Worm (Caenorhabditis elegans) whole organism, young adult: ENCODE data around the gene K08D9.4.

Source experiments
- Y79H2A.3 ChIP-seq: fragments of 200-800 bp; sonication (Bioruptor generic); conservative IDR thresholded peaks from 2 replicates; pipeline ENCODE4 v1.3.6; 2022; ENCODE audit warnings: missing genetic modification reagents, missing genetic modification characterization, missing compliant biosample characterization
- die-1 ChIP-seq: sonication (generic microtip); optimal IDR thresholded peaks from 2 replicates; lab custom pipeline; 2016; ENCODE audit warnings: missing genotype, mild to moderate bottlenecking, missing genetic modification characterization, missing compliant biosample characterization
- hlh-12 ChIP-seq: sonication (generic microtip); optimal IDR thresholded peaks from 2 replicates; lab custom pipeline; 2016; ENCODE audit warnings: missing genetic modification characterization, missing compliant biosample characterization
- nhr-179 ChIP-seq: sonication (generic microtip); optimal IDR thresholded peaks from 2 replicates; lab custom pipeline; 2016; ENCODE audit warnings: mild to moderate bottlenecking, missing genetic modification characterization, missing compliant biosample characterization
- nhr-80 ChIP-seq: sonication (generic microtip); optimal IDR thresholded peaks from 2 replicates; lab custom pipeline; 2016; ENCODE audit warnings: missing genetic modification characterization, missing compliant biosample characterization
- rec-8 ChIP-seq, 2 experiments: sonication (generic microtip); optimal IDR thresholded peaks; 2 replicates each; lab custom pipeline; 2016; ENCODE audit warnings: mild to moderate bottlenecking in 2 of 2, missing genetic modification characterization in 2 of 2, missing genetic modification reagents in 2 of 2, missing genotype in 2 of 2, missing biosample characterization in 1 of 2, missing compliant biosample characterization in 1 of 2, moderate library complexity in 1 of 2
- sea-2 ChIP-seq: fragments of 200-800 bp; sonication (Bioruptor generic); IDR thresholded peaks from 2 replicates; pipeline ENCODE4 v1.3.6; 2022; ENCODE audit warnings: missing genetic modification characterization, missing compliant biosample characterization
- snpc-4 ChIP-seq, 5 experiments: fragments of 150-350 bp in 1 of 5; sonication (generic microtip) in 4 of 5; optimal IDR thresholded peaks; 2 replicates each; lab custom pipeline; 2014 to 2018; ENCODE audit warnings: missing genetic modification characterization in 5 of 5, missing biosample characterization in 3 of 5, antibody characterized with exemption in 2 of 5, mild to moderate bottlenecking in 2 of 5, missing compliant biosample characterization in 2 of 5, missing genotype in 2 of 5, moderate library complexity in 2 of 5, missing genetic modification reagents in 1 of 5
- unc-130 ChIP-seq: sonication (generic microtip); optimal IDR thresholded peaks from 2 replicates; lab custom pipeline; 2016; ENCODE audit warnings: missing genetic modification reagents, missing genetic modification characterization, missing compliant biosample characterization
- unc-62 ChIP-seq: fragments of 150-350 bp; optimal IDR thresholded peaks from 2 replicates; lab custom pipeline; 2014; ENCODE audit warnings: missing biosample characterization, missing genetic modification reagents, missing genetic modification characterization
- zfh-2 ChIP-seq: fragments of 200-800 bp; sonication (Bioruptor generic); conservative IDR thresholded peaks from 2 replicates; pipeline ENCODE4 v1.3.6; 2022; ENCODE audit warnings: missing genetic modification reagents, missing genetic modification characterization, missing compliant biosample characterization

DNA sequence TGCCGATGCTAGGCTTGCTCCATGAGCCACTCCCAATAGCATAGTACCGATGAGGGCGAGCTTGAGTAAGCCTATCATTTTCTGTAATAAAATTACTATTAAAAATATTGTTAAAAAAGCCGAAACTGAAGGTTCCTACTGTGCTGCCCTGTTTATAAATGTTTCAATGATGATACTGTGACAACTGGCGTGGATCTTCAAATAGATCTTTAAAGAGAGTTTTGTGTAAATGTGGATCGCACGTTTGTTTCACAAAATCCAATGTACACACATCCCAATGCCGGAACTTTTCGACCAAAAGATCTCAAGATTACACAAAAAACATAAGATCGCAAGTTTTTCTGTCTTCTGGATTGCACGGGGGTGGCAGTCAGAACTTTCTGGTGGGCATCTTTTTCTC, 34.8 kb downstream of the K08D9.4 start, which contains the start of gene C36C5.14:
- TF ChIP-seq Y79H2A.3 (GFP tag; lab: Robert Waterston, UW), result no peak
- TF ChIP-seq snpc-4 (GFP tag; optimal IDR thresholded peaks at IDR 0.05; lab: Kevin White, UChicago), result no peak
- no peak for TF ChIP-seq snpc-4 (tag; optimal IDR thresholded peaks at IDR 0.05; lab: Kevin White, UChicago)
- no peak for TF ChIP-seq hlh-12 (tag; lab: Kevin White, UChicago)
- TF ChIP-seq unc-62 (GFP tag; lab: Kevin White, UChicago), result no peak
- no peak for TF ChIP-seq sea-2 (GFP tag; lab: Robert Waterston, UW)
- TF ChIP-seq unc-130 (GFP tag; lab: Kevin White, UChicago), result no peak
- no peak for TF ChIP-seq rec-8 (tag; optimal IDR thresholded peaks at IDR 0.05; lab: Kevin White, UChicago)
- no peak for TF ChIP-seq nhr-179 (tag; lab: Kevin White, UChicago)
- no peak for TF ChIP-seq nhr-80
- no peak for TF ChIP-seq zfh-2 (GFP tag; lab: Robert Waterston, UW)
- no peak for TF ChIP-seq die-1 (tag; lab: Kevin White, UChicago)
